Fruit fly (Drosophila melanogaster) whole organism, prepupa: ENCODE results near the gene Or7a.
A peak's percentile ranks its signal among the peaks of the same experiment; 100 is the strongest.

Experiments used
- Blimp-1 ChIP-seq: fragments of 200-800 bp; sonication (Bioruptor generic); optimal IDR thresholded peaks from 3 replicates; lab custom pipeline; 2017; ENCODE audit warnings: missing biosample characterization, missing genetic modification characterization, mild to moderate bottlenecking, moderate library complexity, missing genetic modification reagents
- CG10631 ChIP-seq: fragments of 200-800 bp; sonication (Bioruptor generic); optimal IDR thresholded peaks from 2 replicates; lab custom pipeline; 2016; ENCODE audit warnings: missing biosample characterization, missing genetic modification characterization
- CG11762 ChIP-seq: fragments of 200-800 bp; sonication (Bioruptor generic); optimal IDR thresholded peaks from 3 replicates; lab custom pipeline; 2016; ENCODE audit warnings: missing biosample characterization, missing genetic modification characterization; ENCODE audit not compliant: insufficient read depth
- CG15336 ChIP-seq: fragments of 200-800 bp; sonication (Bioruptor generic); IDR thresholded peaks from 2 replicates; pipeline ENCODE4 v1.3.6; 2022; ENCODE audit warnings: missing biosample characterization, missing genetic modification characterization
- CG3032 ChIP-seq: fragments of 200-800 bp; optimal IDR thresholded peaks from 2 replicates; lab custom pipeline; 2019; ENCODE audit warnings: missing biosample characterization, mild to moderate bottlenecking, missing genetic modification characterization, moderate library complexity
- CG31627 ChIP-seq: fragments of 200-800 bp; sonication (Bioruptor generic); optimal IDR thresholded peaks from 3 replicates; lab custom pipeline; 2016; ENCODE audit warnings: missing biosample characterization, missing genetic modification characterization
- CG32006 ChIP-seq: fragments of 200-800 bp; sonication (Bioruptor generic); optimal IDR thresholded peaks from 3 replicates; lab custom pipeline; 2017; ENCODE audit warnings: missing biosample characterization, mild to moderate bottlenecking, missing genetic modification characterization
- CG4318 ChIP-seq: fragments of 200-800 bp; sonication (Bioruptor generic); optimal IDR thresholded peaks from 3 replicates; lab custom pipeline; 2017; ENCODE audit warnings: missing biosample characterization, mild to moderate bottlenecking, missing genetic modification characterization
- CG6163 ChIP-seq: fragments of 200-800 bp; sonication (Bioruptor generic); IDR thresholded peaks from 3 replicates; pipeline ENCODE4 v1.3.6; 2022; ENCODE audit warnings: missing biosample characterization, missing genetic modification characterization
- CG6276 ChIP-seq: fragments of 200-800 bp; sonication (Bioruptor generic); optimal IDR thresholded peaks from 2 replicates; lab custom pipeline; 2017; ENCODE audit warnings: missing biosample characterization, mild to moderate bottlenecking, missing genetic modification characterization
- CG6792 ChIP-seq: fragments of 200-800 bp; sonication (Bioruptor generic); optimal IDR thresholded peaks from 3 replicates; lab custom pipeline; 2016; ENCODE audit warnings: missing biosample characterization, missing genetic modification characterization
- CG6854 ChIP-seq: fragments of 200-800 bp; sonication (Bioruptor generic); optimal IDR thresholded peaks from 2 replicates; lab custom pipeline; 2017; ENCODE audit warnings: missing biosample characterization, mild to moderate bottlenecking, missing genetic modification characterization
- CG7368 ChIP-seq: fragments of 200-800 bp; sonication (Bioruptor generic); optimal IDR thresholded peaks from 3 replicates; lab custom pipeline; 2016; ENCODE audit warnings: missing biosample characterization, missing genetic modification characterization
- CG8119 ChIP-seq: fragments of 200-800 bp; sonication (Bioruptor generic); IDR thresholded peaks from 3 replicates; pipeline ENCODE4 v1.3.6; 2022; ENCODE audit warnings: missing biosample characterization, missing genetic modification characterization
- CG8319 ChIP-seq: fragments of 200-800 bp; sonication (Bioruptor generic); optimal IDR thresholded peaks from 3 replicates; lab custom pipeline; 2016; ENCODE audit warnings: missing biosample characterization, missing genetic modification characterization
- CG8632 ChIP-seq: fragments of 200-800 bp; sonication (Bioruptor generic); optimal IDR thresholded peaks from 3 replicates; lab custom pipeline; 2016; ENCODE audit warnings: missing biosample characterization, missing genetic modification characterization
- CG9139 ChIP-seq: fragments of 200-800 bp; sonication (Bioruptor generic); optimal IDR thresholded peaks from 3 replicates; lab custom pipeline; 2017; ENCODE audit warnings: missing biosample characterization, mild to moderate bottlenecking, missing genetic modification characterization
- Eip93F ChIP-seq: fragments of 200-800 bp; sonication (Bioruptor generic); optimal IDR thresholded peaks from 2 replicates; lab custom pipeline; 2016; ENCODE audit warnings: missing biosample characterization, mild to moderate bottlenecking, missing genetic modification characterization
- Ets21C ChIP-seq: fragments of 200-800 bp; sonication (Bioruptor generic); optimal IDR thresholded peaks from 3 replicates; lab custom pipeline; 2016; ENCODE audit warnings: missing biosample characterization, missing genetic modification characterization
- Ets96B ChIP-seq: fragments of 200-800 bp; optimal IDR thresholded peaks from 2 replicates; lab custom pipeline; 2019; ENCODE audit warnings: missing biosample characterization, mild to moderate bottlenecking, missing genetic modification characterization, moderate library complexity
- Gug ChIP-seq: fragments of 200-800 bp; sonication (Bioruptor generic); IDR thresholded peaks from 2 replicates; pipeline ENCODE4 v1.3.6; 2022; ENCODE audit warnings: missing biosample characterization, missing genetic modification characterization
- Hr38 ChIP-seq: sonication (Bioruptor generic); optimal IDR thresholded peaks from 2 replicates; lab custom pipeline; 2016; ENCODE audit warnings: missing biosample characterization, missing genetic modification characterization
- Hr39 ChIP-seq: fragments of 200-800 bp; sonication (Bioruptor generic); optimal IDR thresholded peaks from 2 replicates; lab custom pipeline; 2016; ENCODE audit warnings: missing biosample characterization, missing genetic modification characterization
- Hr4 ChIP-seq: fragments of 200-800 bp; sonication (Bioruptor generic); optimal IDR thresholded peaks from 3 replicates; lab custom pipeline; 2016; ENCODE audit warnings: missing biosample characterization, missing genetic modification characterization
- Lpt ChIP-seq: fragments of 200-800 bp; sonication (Bioruptor generic); optimal IDR thresholded peaks from 3 replicates; lab custom pipeline; 2016; ENCODE audit warnings: missing biosample characterization, missing genetic modification characterization
- Met ChIP-seq: fragments of 200-800 bp; sonication (Bioruptor generic); optimal IDR thresholded peaks from 3 replicates; lab custom pipeline; 2016; ENCODE audit warnings: missing biosample characterization, missing genetic modification characterization
- OdsH ChIP-seq: fragments of 200-800 bp; sonication (Bioruptor generic); optimal IDR thresholded peaks from 3 replicates; lab custom pipeline; 2016; ENCODE audit warnings: missing biosample characterization, missing genetic modification characterization
- Smox ChIP-seq: fragments of 200-800 bp; sonication (Bioruptor generic); optimal IDR thresholded peaks from 3 replicates; lab custom pipeline; 2016; ENCODE audit warnings: missing biosample characterization, missing genetic modification characterization
- Sox102F ChIP-seq: fragments of 200-800 bp; sonication (Bioruptor generic); optimal IDR thresholded peaks from 2 replicates; lab custom pipeline; 2016; ENCODE audit warnings: missing biosample characterization, mild to moderate bottlenecking, missing genetic modification characterization
- Sox14 ChIP-seq: fragments of 200-800 bp; sonication (Bioruptor generic); optimal IDR thresholded peaks from 3 replicates; lab custom pipeline; 2016; ENCODE audit warnings: missing biosample characterization, missing genetic modification characterization
- Sox15 ChIP-seq: fragments of 200-800 bp; sonication (Bioruptor generic); optimal IDR thresholded peaks from 3 replicates; lab custom pipeline; 2016; ENCODE audit warnings: missing biosample characterization, missing genetic modification characterization
- achi ChIP-seq: fragments of 200-800 bp; sonication (Bioruptor generic); optimal IDR thresholded peaks from 3 replicates; lab custom pipeline; 2016; ENCODE audit warnings: missing biosample characterization, missing genetic modification characterization
- acj6 ChIP-seq: fragments of 200-800 bp; sonication (Bioruptor generic); optimal IDR thresholded peaks from 3 replicates; lab custom pipeline; 2016; ENCODE audit warnings: missing biosample characterization, missing genetic modification characterization
- cyc ChIP-seq: fragments of 200-800 bp; sonication (Bioruptor generic); optimal IDR thresholded peaks from 3 replicates; lab custom pipeline; 2016; ENCODE audit warnings: missing biosample characterization, missing genetic modification characterization
- dac ChIP-seq: fragments of 200-800 bp; sonication (Bioruptor generic); optimal IDR thresholded peaks from 2 replicates; lab custom pipeline; 2017; ENCODE audit warnings: missing biosample characterization, mild to moderate bottlenecking, missing genetic modification characterization
- dsx ChIP-seq: fragments of 200-800 bp; optimal IDR thresholded peaks from 3 replicates; lab custom pipeline; 2019; ENCODE audit warnings: missing biosample characterization, mild to moderate bottlenecking, missing genetic modification characterization, moderate library complexity; ENCODE audit not compliant: poor library complexity, severe bottlenecking
- eg ChIP-seq: fragments of 200-800 bp; sonication (Bioruptor generic); IDR thresholded peaks from 3 replicates; pipeline ENCODE4 v1.3.6; 2022; ENCODE audit warnings: missing biosample characterization, missing genetic modification characterization
- esn ChIP-seq: fragments of 200-800 bp; sonication (Bioruptor generic); optimal IDR thresholded peaks from 2 replicates; lab custom pipeline; 2016; ENCODE audit warnings: missing biosample characterization, mild to moderate bottlenecking, missing genetic modification characterization, moderate library complexity
- fd59A ChIP-seq: fragments of 200-800 bp; sonication (Bioruptor generic); optimal IDR thresholded peaks from 2 replicates; lab custom pipeline; 2017; ENCODE audit warnings: missing biosample characterization, mild to moderate bottlenecking, missing genetic modification characterization, missing genetic modification reagents
- fd85E ChIP-seq: fragments of 200-800 bp; sonication (Bioruptor generic); optimal IDR thresholded peaks from 3 replicates; lab custom pipeline; 2016; ENCODE audit warnings: missing biosample characterization, missing genetic modification characterization
- fkh ChIP-seq: fragments of 200-800 bp; sonication (Bioruptor generic); optimal IDR thresholded peaks from 3 replicates; lab custom pipeline; 2017; ENCODE audit warnings: missing biosample characterization, mild to moderate bottlenecking, missing genetic modification characterization, moderate library complexity
- lz ChIP-seq: fragments of 200-800 bp; sonication (Bioruptor generic); optimal IDR thresholded peaks from 3 replicates; lab custom pipeline; 2016; ENCODE audit warnings: missing biosample characterization, missing genetic modification characterization
- net ChIP-seq: fragments of 200-800 bp; sonication (Bioruptor generic); optimal IDR thresholded peaks from 3 replicates; lab custom pipeline; 2016; ENCODE audit warnings: missing biosample characterization, missing genetic modification characterization
- pdm3 ChIP-seq: fragments of 200-800 bp; sonication (Bioruptor generic); optimal IDR thresholded peaks from 3 replicates; lab custom pipeline; 2016; ENCODE audit warnings: missing biosample characterization, missing genetic modification characterization
- salr ChIP-seq, 2 experiments: fragments of 200-800 bp; sonication (Bioruptor generic); optimal IDR thresholded peaks; 3 replicates each; lab custom pipeline; 2016 to 2018; ENCODE audit warnings: missing biosample characterization in 2 of 2, missing genetic modification characterization in 2 of 2, mild to moderate bottlenecking in 1 of 2
- spab ChIP-seq: fragments of 200-800 bp; sonication (Bioruptor generic); optimal IDR thresholded peaks from 2 replicates; lab custom pipeline; 2017; ENCODE audit warnings: missing biosample characterization, mild to moderate bottlenecking, missing genetic modification characterization, missing genetic modification reagents
- ss ChIP-seq, 2 experiments: fragments of 200-800 bp; sonication (Bioruptor generic); optimal IDR thresholded peaks; 2 replicates in 1 of 2; 3 replicates in 1 of 2; lab custom pipeline; 2017 to 2018; ENCODE audit warnings: mild to moderate bottlenecking in 2 of 2, missing biosample characterization in 2 of 2, missing genetic modification characterization in 2 of 2, moderate library complexity in 1 of 2
- svp ChIP-seq: fragments of 200-800 bp; sonication (Bioruptor generic); peaks from one replicate; lab custom pipeline; 2016; ENCODE audit warnings: missing biosample characterization, missing genetic modification characterization
- topi ChIP-seq: fragments of 200-800 bp; sonication (Bioruptor generic); optimal IDR thresholded peaks from 3 replicates; lab custom pipeline; 2016; ENCODE audit warnings: missing biosample characterization, missing genetic modification characterization
- vri ChIP-seq: fragments of 200-800 bp; sonication (Bioruptor generic); optimal IDR thresholded peaks from 3 replicates; lab custom pipeline; 2016; ENCODE audit warnings: missing biosample characterization, mild to moderate bottlenecking, missing genetic modification characterization

The Or7a gene

DNA sequence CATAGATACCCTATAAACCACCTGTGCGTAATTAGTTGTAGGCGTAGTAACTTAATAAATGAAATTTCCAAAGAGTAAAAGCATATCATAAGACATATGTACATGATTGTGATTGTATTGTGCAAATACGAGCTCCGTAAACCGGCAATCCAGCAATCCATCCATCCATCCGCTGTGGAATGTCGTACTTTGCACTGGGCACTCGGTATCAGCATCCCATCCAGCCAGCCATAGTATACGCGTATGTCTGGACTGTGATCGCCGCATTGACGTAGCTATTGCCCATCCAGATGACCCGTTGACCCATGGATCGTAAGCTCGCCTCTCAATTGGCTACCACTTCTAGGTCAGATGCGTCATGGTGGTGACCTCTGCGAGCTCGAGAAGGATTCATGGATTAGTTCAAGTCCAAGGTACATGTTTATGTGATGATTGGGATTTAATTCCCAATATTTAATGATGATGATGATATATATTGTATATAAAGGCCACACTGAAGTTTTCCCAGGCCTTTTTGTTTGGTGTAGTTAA is 6.5 kb downstream of the Or7a start (continued):
- TF ChIP-seq net: peak; percentile 36
- TF ChIP-seq CG4318 (GFP tag; lab: Kevin White, UChicago): no peak
- TF ChIP-seq cyc (GFP tag; lab: Kevin White, UChicago): no peak
- no peak for TF ChIP-seq CG6792
- no peak for TF ChIP-seq Ets21C (GFP tag; lab: Kevin White, UChicago)
- TF ChIP-seq vri (GFP tag; lab: Kevin White, UChicago): no peak
- no peak for TF ChIP-seq esn (GFP tag; lab: Kevin White, UChicago)
- TF ChIP-seq acj6: no peak

- TF ChIP-seq Hr38 (GFP tag; lab: Kevin White, UChicago) (no peak), CG7368 (GFP tag; lab: Kevin White, UChicago) (no peak), CG6854 (peak; percentile 29), salr (GFP tag; optimal IDR thresholded peaks at IDR 0.05; lab: Kevin White, UChicago) (peak in 1 of 2 experiments; percentile 60), dac (GFP tag; lab: Kevin White, UChicago) (peak; percentile 74), CG6163 (GFP tag; lab: Robert Waterston, UW) (peak; percentile 86; the same call in 2 of the 3 replicates), fd59A (GFP tag; lab: Kevin White, UChicago) (peak; percentile 64), Lpt (GFP tag; lab: Kevin White, UChicago) (peak; percentile 12), eg (peak; percentile 83), CG11762 (no peak), CG6792 (peak; percentile 42), dsx (GFP tag; lab: Kevin White, UChicago) (no peak), CG10631 (peak; percentile 81), Sox14 (peak; percentile 87), OdsH (GFP tag; lab: Kevin White, UChicago) (no peak), acj6 (peak; percentile 63), CG4318 (GFP tag; lab: Kevin White, UChicago) (no peak), Met (GFP tag; lab: Kevin White, UChicago) (peak; percentile 78), CG8119 (GFP tag; lab: Robert Waterston, UW) (peak; percentile 63), CG31627 (GFP tag; lab: Kevin White, UChicago) (peak; percentile 80), ss (GFP tag; optimal IDR thresholded peaks at IDR 0.05; lab: Kevin White, UChicago) (no peak), fkh (GFP tag; lab: Kevin White, UChicago) (no peak), Hr39 (GFP tag; lab: Kevin White, UChicago) (peak; percentile 75), svp (no peak), Hr4 (GFP tag; lab: Kevin White, UChicago) (no peak), Ets96B (tag; lab: Kevin White, UChicago) (peak; percentile 68), spab (GFP tag; lab: Kevin White, UChicago) (no peak), Gug (GFP tag; lab: Robert Waterston, UW) (peak; percentile 75), Sox102F (no peak), fd85E (GFP tag; lab: Kevin White, UChicago) (no peak), CG6276 (no peak), CG3032 (tag; lab: Kevin White, UChicago) (peak; percentile 80), Sox15 (GFP tag; lab: Kevin White, UChicago) (peak; percentile 39), CG8319 (GFP tag; lab: Kevin White, UChicago) (peak; percentile 33), pdm3 (GFP tag; lab: Kevin White, UChicago) (peak; percentile 80), CG15336 (GFP tag; lab: Robert Waterston, UW) (peak; percentile 80), Smox (GFP tag; lab: Kevin White, UChicago) (no peak), CG9139 (GFP tag; lab: Kevin White, UChicago) (no peak), cyc (GFP tag; lab: Kevin White, UChicago) (peak; percentile 66), Eip93F (GFP tag; lab: Kevin White, UChicago) (no peak), CG8632 (GFP tag; lab: Kevin White, UChicago) (no peak), topi (GFP tag; lab: Kevin White, UChicago) (peak; percentile 80), lz (GFP tag; lab: Kevin White, UChicago) (peak; percentile 85), achi (GFP tag; lab: Kevin White, UChicago) (peak; percentile 69), Blimp-1 (GFP tag; lab: Kevin White, UChicago) (no peak), CG32006 (GFP tag; lab: Kevin White, UChicago) (no peak)
Measured at dm6 chrX:8157294-8157693, 8.2 kb downstream of the Or7a start, which contains the start of the genes Traf6 and GIIIspla2. Traf6 (minus strand) TSS chrX:8157386. GIIIspla2 (plus strand) TSS chrX:8157628.
